Fruit fly (Drosophila melanogaster): ENCODE measurements around the gene ppk31.

The ppk31 gene

DNA sequence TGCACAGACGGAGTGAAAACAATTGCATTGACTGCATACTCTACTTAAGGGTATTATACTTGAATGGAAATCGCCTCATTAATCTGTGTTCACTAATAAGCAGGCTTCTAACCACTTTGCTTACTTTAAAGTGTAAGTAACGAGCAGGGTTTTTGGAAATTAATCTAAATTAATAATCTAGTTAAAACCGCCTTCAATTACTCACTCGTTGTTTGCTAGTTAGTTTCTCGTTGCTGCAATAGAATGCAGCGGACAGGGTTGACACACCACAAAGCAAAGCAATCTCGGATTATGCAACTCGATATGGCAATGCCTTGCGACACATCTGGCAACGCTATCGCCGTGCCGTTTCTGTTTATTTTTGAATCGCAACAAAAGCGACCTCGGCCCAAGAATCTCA, 23.0 kb upstream of the ppk31 start:
- TF ChIP-seq Jra (GFP tag; optimal IDR thresholded peaks at IDR 0.05) (no peak), Dfd (GFP tag; optimal IDR thresholded peaks at IDR 0.05) (no peak), h (GFP tag; optimal IDR thresholded peaks at IDR 0.05) (peak; percentile 7), GATAd (GFP tag; optimal IDR thresholded peaks at IDR 0.05) (no peak), Mio (GFP tag; optimal IDR thresholded peaks at IDR 0.05) (no peak), Vsx2 (GFP tag; optimal IDR thresholded peaks at IDR 0.05; ENCODE audit: partially characterized antibody) (no peak), fru (GFP tag; optimal IDR thresholded peaks at IDR 0.05) (peak; percentile 16), rgr (GFP tag; optimal IDR thresholded peaks at IDR 0.05) (no peak), pan (optimal IDR thresholded peaks at IDR 0.05) (no peak), ey (GFP tag; optimal IDR thresholded peaks at IDR 0.05) (no peak), Hr78 (GFP tag; optimal IDR thresholded peaks at IDR 0.05) (no peak), lola (GFP tag; optimal IDR thresholded peaks at IDR 0.05) (no peak), usp (GFP tag; optimal IDR thresholded peaks at IDR 0.05) (no peak), CG9705 (GFP tag; optimal IDR thresholded peaks at IDR 0.05) (no peak), HLH106 (tag; optimal IDR thresholded peaks at IDR 0.05) (peak; percentile 32), Rel (GFP tag; optimal IDR thresholded peaks at IDR 0.05) (no peak), Rel (tag; optimal IDR thresholded peaks at IDR 0.05) (no peak), dsf (GFP tag; optimal IDR thresholded peaks at IDR 0.05; ENCODE audit: borderline replicate concordance) (no peak), sv (GFP tag; optimal IDR thresholded peaks at IDR 0.05) (no peak), woc (GFP tag; optimal IDR thresholded peaks at IDR 0.05) (no peak), Dif (GFP tag; optimal IDR thresholded peaks at IDR 0.05; ENCODE audit: partially characterized antibody) (no peak), Hr83 (GFP tag; optimal IDR thresholded peaks at IDR 0.05; ENCODE audit: poor library complexity, severe bottlenecking) (no peak), dmrt93B (GFP tag; optimal IDR thresholded peaks at IDR 0.05) (no peak), Hnf4 (GFP tag; optimal IDR thresholded peaks at IDR 0.05) (no peak), tai (GFP tag; optimal IDR thresholded peaks at IDR 0.05) (no peak), OdsH (GFP tag; optimal IDR thresholded peaks at IDR 0.05) (no peak), brk (GFP tag; optimal IDR thresholded peaks at IDR 0.05) (no peak), br (GFP tag; optimal IDR thresholded peaks at IDR 0.05) (peak; percentile 11), CrebA (GFP tag; optimal IDR thresholded peaks at IDR 0.05; ENCODE audit: borderline replicate concordance) (no peak), jim (GFP tag; optimal IDR thresholded peaks at IDR 0.05) (no peak), Myc (optimal IDR thresholded peaks at IDR 0.05) (no peak), psq (GFP tag; optimal IDR thresholded peaks at IDR 0.05) (peak; percentile 19), CG32264 (GFP tag; optimal IDR thresholded peaks at IDR 0.05) (no peak), foxo (GFP tag; optimal IDR thresholded peaks at IDR 0.05) (peak in 1 of 2 experiments; percentile 39), sage (GFP tag; optimal IDR thresholded peaks at IDR 0.05) (no peak), Sp1 (GFP tag; optimal IDR thresholded peaks at IDR 0.05) (no peak), dl (GFP tag; optimal IDR thresholded peaks at IDR 0.05; ENCODE audit: insufficient read depth in 1 of 2, partially characterized antibody in 2 of 2) (no peak), Abd-B (GFP tag; optimal IDR thresholded peaks at IDR 0.05) (no peak), N (GFP tag; optimal IDR thresholded peaks at IDR 0.05) (no peak)

DNA sequence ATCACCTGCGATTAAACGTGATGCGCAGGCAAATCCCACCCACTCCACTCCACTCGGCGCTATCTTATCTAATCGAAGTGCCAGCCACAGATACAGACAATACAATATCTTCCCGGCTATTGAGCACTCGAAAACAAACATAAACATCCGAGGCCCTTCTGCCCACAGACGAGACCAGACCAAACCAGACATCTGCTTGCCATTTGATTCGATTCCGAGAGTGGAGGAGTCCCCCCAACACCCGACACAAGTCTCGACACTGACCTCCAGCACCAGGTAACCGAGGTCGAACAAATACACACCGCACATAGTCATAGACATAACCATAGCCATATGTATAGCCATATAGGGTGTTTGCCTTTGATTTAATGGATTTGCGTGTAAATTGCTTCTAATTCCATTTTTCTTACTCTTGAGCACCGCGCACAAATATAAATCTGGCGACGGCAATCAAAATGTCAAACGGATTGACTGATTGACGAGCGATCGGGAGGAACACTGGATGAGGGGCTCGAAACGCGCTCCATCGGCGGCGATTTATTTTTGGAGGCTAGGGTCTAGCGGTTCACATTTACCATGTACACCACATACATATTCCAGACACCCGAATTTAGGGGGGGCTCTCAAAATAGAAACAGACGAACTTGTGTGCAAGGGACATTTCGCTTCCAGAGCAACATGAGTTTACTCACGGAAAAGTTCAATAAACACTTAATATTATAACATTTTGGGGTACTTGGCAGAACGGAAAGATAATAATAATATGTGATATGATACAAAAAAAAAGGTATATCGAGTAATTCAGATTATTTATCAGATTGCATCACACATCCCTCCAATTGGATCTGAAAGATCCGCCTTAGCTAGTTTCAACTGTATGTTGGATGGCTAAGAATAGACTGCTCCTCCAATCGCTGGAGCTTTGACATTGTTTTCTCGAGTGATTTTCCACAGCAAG, 13.8 kb upstream of the ppk31 start:
- TF ChIP-seq Vsx2 (GFP tag; optimal IDR thresholded peaks at IDR 0.05; ENCODE audit: partially characterized antibody) (no peak), dsf (GFP tag; optimal IDR thresholded peaks at IDR 0.05; ENCODE audit: borderline replicate concordance) (no peak), brk (GFP tag; optimal IDR thresholded peaks at IDR 0.05) (no peak), Dif (GFP tag; optimal IDR thresholded peaks at IDR 0.05; ENCODE audit: partially characterized antibody) (no peak), sage (GFP tag; optimal IDR thresholded peaks at IDR 0.05) (no peak), pan (optimal IDR thresholded peaks at IDR 0.05) (no peak), Jra (GFP tag; optimal IDR thresholded peaks at IDR 0.05) (no peak), ey (GFP tag; optimal IDR thresholded peaks at IDR 0.05) (no peak), N (GFP tag; optimal IDR thresholded peaks at IDR 0.05) (no peak), tai (GFP tag; optimal IDR thresholded peaks at IDR 0.05) (no peak)

Data from whole organism, wandering third instar larva.